Worm (Caenorhabditis elegans) whole organism, L2 larva: ENCODE results near the gene Y43C5B.2.

Experiments used
- ZK546.5 ChIP-seq: sonication (generic microtip); optimal IDR thresholded peaks from 2 replicates; lab custom pipeline; 2017; ENCODE audit warnings: missing biosample characterization, missing genetic modification characterization
- aly-2 ChIP-seq: fragments of 150-350 bp; optimal IDR thresholded peaks from 2 replicates; lab custom pipeline; 2014; ENCODE audit warnings: missing biosample characterization, missing genetic modification characterization
- ama-1 ChIP-seq: fragments of 150-350 bp; optimal IDR thresholded peaks from 2 replicates; lab custom pipeline; 2018; ENCODE audit warnings: inconsistent platforms
- ceh-82 ChIP-seq: fragments of 150-350 bp; optimal IDR thresholded peaks from 2 replicates; lab custom pipeline; 2014; ENCODE audit warnings: missing biosample characterization, missing genetic modification characterization
- fos-1 ChIP-seq: fragments of 150-350 bp; optimal IDR thresholded peaks from 2 replicates; lab custom pipeline; 2014; ENCODE audit warnings: missing biosample characterization, missing genetic modification characterization
- nhr-12 ChIP-seq: fragments of 150-350 bp; optimal IDR thresholded peaks from 2 replicates; lab custom pipeline; 2014; ENCODE audit warnings: missing biosample characterization, missing genetic modification characterization
- nhr-237 ChIP-seq: fragments of 150-350 bp; optimal IDR thresholded peaks from 2 replicates; lab custom pipeline; 2014; ENCODE audit warnings: missing biosample characterization, missing genetic modification characterization
- nhr-77 ChIP-seq: fragments of 150-350 bp; optimal IDR thresholded peaks from 2 replicates; lab custom pipeline; 2014; ENCODE audit warnings: missing biosample characterization, missing genetic modification characterization
- skn-1 ChIP-seq: sonication (generic microtip); optimal IDR thresholded peaks from 2 replicates; lab custom pipeline; 2017; ENCODE audit warnings: missing biosample characterization, missing genetic modification characterization
- snpc-4 ChIP-seq: fragments of 150-350 bp; optimal IDR thresholded peaks from 2 replicates; lab custom pipeline; 2014; ENCODE audit warnings: missing biosample characterization, missing genetic modification characterization
- unc-39 ChIP-seq: fragments of 150-350 bp; optimal IDR thresholded peaks from 2 replicates; lab custom pipeline; 2014; ENCODE audit warnings: missing biosample characterization, missing genetic modification characterization
- ztf-4 ChIP-seq: fragments of 150-350 bp; optimal IDR thresholded peaks from 2 replicates; lab custom pipeline; 2014; ENCODE audit warnings: missing biosample characterization, missing genetic modification characterization

- no peak for TF ChIP-seq nhr-237 (tag; lab: Kevin White, UChicago)
- no peak for TF ChIP-seq ama-1 (lab: Kevin White, UChicago)
- TF ChIP-seq fos-1 (tag; lab: Kevin White, UChicago), result no peak
- TF ChIP-seq skn-1 (tag; lab: Kevin White, UChicago), result no peak
- no peak for TF ChIP-seq aly-2 (tag; lab: Kevin White, UChicago)
- TF ChIP-seq snpc-4 (tag; lab: Kevin White, UChicago), result no peak
- TF ChIP-seq ceh-82 (tag; lab: Kevin White, UChicago), result no peak
- no peak for TF ChIP-seq ztf-4
- TF ChIP-seq nhr-77 (tag; lab: Kevin White, UChicago), result no peak
- TF ChIP-seq unc-39 (tag; lab: Kevin White, UChicago), result no peak
- no peak for TF ChIP-seq nhr-12
- no peak for TF ChIP-seq ZK546.5 (tag; lab: Kevin White, UChicago)
Observed at ce11 chrIV:10313565-10313964, 38.6 kb downstream of the Y43C5B.2 start, which contains the start of gene acs-18.
